Worm (Caenorhabditis elegans): Measurements from ENCODE around the gene ver-4.

Gene ver-4

DNA sequence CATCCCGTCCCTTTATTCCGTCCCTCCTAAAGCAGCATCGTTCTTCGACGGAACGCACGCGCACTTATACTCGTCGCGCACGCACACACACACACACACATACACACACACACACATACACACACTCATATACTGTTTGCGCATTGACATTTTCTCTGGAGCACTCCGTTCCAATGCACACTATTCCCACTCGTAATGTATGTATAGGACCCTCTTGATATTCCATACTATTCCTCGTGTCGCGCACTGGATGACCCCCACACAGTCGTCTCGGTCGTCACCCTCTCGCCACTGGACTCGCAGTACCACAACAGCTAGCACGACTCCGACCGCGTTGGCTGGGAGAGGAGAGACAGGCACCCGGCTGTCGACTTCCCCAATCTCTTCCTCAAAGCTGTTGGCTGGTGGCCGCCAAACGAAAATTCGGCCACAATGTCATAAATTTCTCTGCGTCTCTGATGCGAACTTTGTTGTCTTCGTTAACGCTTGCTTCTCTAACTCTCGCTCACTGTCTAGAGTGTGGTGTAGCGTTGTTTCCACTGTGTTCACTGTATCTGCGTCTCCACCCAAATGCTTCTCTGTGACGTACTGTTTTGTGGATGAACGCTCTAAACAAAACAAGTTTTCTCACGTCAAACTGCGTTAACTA is 49.0 kb downstream of the ver-4 start:
- TF ChIP-seq unc-98 (GFP tag; IDR thresholded peaks at IDR 0.05) (peak; percentile 56), sup-37 (GFP tag; optimal IDR thresholded peaks at IDR 0.05) (peak; percentile 56), C34B4.2 (tag; optimal IDR thresholded peaks at IDR 0.05) (no peak), hpl-2 (GFP tag; optimal IDR thresholded peaks at IDR 0.05) (peak; percentile 39), pax-3 (tag; optimal IDR thresholded peaks at IDR 0.05) (peak; percentile 72), egl-27 (tag; optimal IDR thresholded peaks at IDR 0.05) (peak; percentile 63 to 67), C16A3.4 (tag; optimal IDR thresholded peaks at IDR 0.05) (peak; percentile 88), lsy-2 (tag; optimal IDR thresholded peaks at IDR 0.05) (peak; percentile 75 to 89), isw-1 (GFP tag; IDR thresholded peaks at IDR 0.05) (peak; percentile 71), ama-1 (optimal IDR thresholded peaks at IDR 0.05) (peak; percentile 19), mep-1 (tag; optimal IDR thresholded peaks at IDR 0.05) (peak; percentile 73), lin-39 (tag; optimal IDR thresholded peaks at IDR 0.05) (peak; percentile 36), nhr-28 (tag; optimal IDR thresholded peaks at IDR 0.05) (no peak), irx-1 (tag; optimal IDR thresholded peaks at IDR 0.05) (peak; percentile 85), sox-4 (tag; optimal IDR thresholded peaks at IDR 0.05) (peak; percentile 80), mef-2 (tag; optimal IDR thresholded peaks at IDR 0.05) (peak; percentile 82), fkh-10 (GFP tag; optimal IDR thresholded peaks at IDR 0.05) (peak; percentile 86), snpc-4 (tag; optimal IDR thresholded peaks at IDR 0.05) (peak; percentile 62), dpl-1 (GFP tag; optimal IDR thresholded peaks at IDR 0.05) (peak; percentile 32 to 51 (median 40)), unc-30 (tag; optimal IDR thresholded peaks at IDR 0.05) (no peak), F16B12.6 (tag; optimal IDR thresholded peaks at IDR 0.05) (no peak), aly-2 (tag; optimal IDR thresholded peaks at IDR 0.05) (peak; percentile 4), elt-3 (tag; optimal IDR thresholded peaks at IDR 0.05) (peak in 5 of 6 experiments; percentile 15 to 84 (median 42)), lin-13 (GFP tag; optimal IDR thresholded peaks at IDR 0.05) (peak; percentile 89), unc-62 (GFP tag; optimal IDR thresholded peaks at IDR 0.05) (no peak), nhr-84 (tag; optimal IDR thresholded peaks at IDR 0.05) (no peak), nhr-76 (tag; optimal IDR thresholded peaks at IDR 0.05) (peak; percentile 40), nhr-77 (tag; optimal IDR thresholded peaks at IDR 0.05) (peak; percentile 91), blmp-1 (tag; optimal IDR thresholded peaks at IDR 0.05) (peak; percentile 57), nhr-47 (tag; optimal IDR thresholded peaks at IDR 0.05) (peak; percentile 94), nhr-71 (tag; optimal IDR thresholded peaks at IDR 0.05) (peak; percentile 97), C04F5.9 (tag; optimal IDR thresholded peaks at IDR 0.05) (peak; percentile 38), nhr-85 (tag) (peak; percentile 97), skn-1 (tag; optimal IDR thresholded peaks at IDR 0.05) (peak; percentile 73), swsn-7 (tag; optimal IDR thresholded peaks at IDR 0.05) (peak; percentile 95), mdl-1 (tag; optimal IDR thresholded peaks at IDR 0.05) (peak; percentile 6 to 79), aha-1 (tag; optimal IDR thresholded peaks at IDR 0.05) (peak; percentile 82), nhr-11 (tag; optimal IDR thresholded peaks at IDR 0.05) (peak; percentile 76), rnt-1 (tag; optimal IDR thresholded peaks at IDR 0.05) (peak; percentile 93), tlp-1 (tag; optimal IDR thresholded peaks at IDR 0.05) (no peak), unc-130 (tag; optimal IDR thresholded peaks at IDR 0.05) (peak; percentile 65), nhr-20 (tag; optimal IDR thresholded peaks at IDR 0.05) (peak; percentile 96), fkh-8 (tag; optimal IDR thresholded peaks at IDR 0.05) (peak; percentile 89), ceh-63 (GFP tag; optimal IDR thresholded peaks at IDR 0.05) (peak; percentile 33), snu-23 (GFP tag; optimal IDR thresholded peaks at IDR 0.05) (peak; percentile 97), hlh-17 (GFP tag; optimal IDR thresholded peaks at IDR 0.05; ENCODE audit: borderline replicate concordance) (no peak), ceh-82 (tag; optimal IDR thresholded peaks at IDR 0.05) (peak; percentile 38 to 77 (median 72)), nhr-237 (tag; optimal IDR thresholded peaks at IDR 0.05) (peak; percentile 47), ets-5 (GFP tag; IDR thresholded peaks at IDR 0.05) (no peak), ceh-8 (GFP tag; optimal IDR thresholded peaks at IDR 0.05) (peak; percentile 64), efl-1 (optimal IDR thresholded peaks at IDR 0.05) (peak; percentile 64 to 73), efl-1 (GFP tag; optimal IDR thresholded peaks at IDR 0.05 in 1 of 2) (peak; percentile 27 to 95), egl-13 (tag; optimal IDR thresholded peaks at IDR 0.05) (peak; percentile 91), nhr-12 (tag; optimal IDR thresholded peaks at IDR 0.05) (no peak)

All from whole organism, L1 larva.